Worm (Caenorhabditis elegans) whole organism, early embryonic: ENCODE results near the gene fut-1.

Experiments used
- B0310.2 ChIP-seq: sonication (generic microtip); optimal IDR thresholded peaks from 2 replicates; lab custom pipeline; 2016; ENCODE audit warnings: mild to moderate bottlenecking, missing genetic modification characterization, missing compliant biosample characterization
- F13C5.2 ChIP-seq: sonication (generic microtip); optimal IDR thresholded peaks from 2 replicates; lab custom pipeline; 2017; ENCODE audit warnings: mild to moderate bottlenecking, missing genetic modification characterization, inconsistent platforms, missing compliant biosample characterization
- aly-1 ChIP-seq: sonication (generic microtip); optimal IDR thresholded peaks from 2 replicates; lab custom pipeline; 2016; ENCODE audit warnings: missing genetic modification characterization, missing compliant biosample characterization
- ama-1 ChIP-seq: fragments of 150-350 bp; optimal IDR thresholded peaks from 2 replicates; lab custom pipeline; 2014
- ceh-13 ChIP-seq: fragments of 200-800 bp; sonication (Bioruptor generic); optimal IDR thresholded peaks from 2 replicates; lab custom pipeline; 2018; ENCODE audit warnings: mild to moderate bottlenecking, missing genetic modification characterization, missing compliant biosample characterization
- ceh-36 ChIP-seq: sonication (generic microtip); optimal IDR thresholded peaks from 2 replicates; lab custom pipeline; 2016; ENCODE audit warnings: missing genetic modification characterization, inconsistent platforms, missing compliant biosample characterization
- ets-7 ChIP-seq: sonication (generic microtip); optimal IDR thresholded peaks from 2 replicates; lab custom pipeline; 2016; ENCODE audit warnings: missing genotype, missing genetic modification characterization, missing compliant biosample characterization
- flt-1 ChIP-seq: fragments of 200-800 bp; sonication (Bioruptor generic); IDR thresholded peaks from 2 replicates; pipeline ENCODE4 v1.3.6; 2022; ENCODE audit warnings: missing genetic modification characterization, missing compliant biosample characterization
- hmbx-1 ChIP-seq: sonication (generic microtip); optimal IDR thresholded peaks from 2 replicates; lab custom pipeline; 2016; ENCODE audit warnings: mild to moderate bottlenecking, missing genetic modification characterization, missing compliant biosample characterization
- hmg-4 ChIP-seq: fragments of 200-800 bp; sonication (Bioruptor generic); optimal IDR thresholded peaks from 2 replicates; lab custom pipeline; 2018; ENCODE audit warnings: mild to moderate bottlenecking, missing genetic modification characterization, missing compliant biosample characterization
- hnd-1 ChIP-seq: sonication (generic microtip); optimal IDR thresholded peaks from 2 replicates; lab custom pipeline; 2016; ENCODE audit warnings: missing genetic modification characterization, missing compliant biosample characterization
- pes-1 ChIP-seq: fragments of 200-800 bp; sonication (Bioruptor generic); IDR thresholded peaks from 2 replicates; pipeline ENCODE4 v1.3.6; 2022; ENCODE audit warnings: missing genetic modification reagents, missing genetic modification characterization, missing compliant biosample characterization
- scrt-1 ChIP-seq: fragments of 200-800 bp; sonication (Bioruptor generic); IDR thresholded peaks from 2 replicates; pipeline ENCODE4 v1.3.6; 2022; ENCODE audit warnings: missing genetic modification characterization, missing compliant biosample characterization
- sea-1 ChIP-seq: fragments of 200-800 bp; sonication (Bioruptor generic); conservative IDR thresholded peaks from 2 replicates; pipeline ENCODE4 v1.3.6; 2022; ENCODE audit warnings: missing genetic modification characterization, missing compliant biosample characterization
- tbx-11 ChIP-seq: fragments of 200-800 bp; sonication (Bioruptor generic); IDR thresholded peaks from 2 replicates; pipeline ENCODE4 v1.3.6; 2022; ENCODE audit warnings: missing genetic modification characterization, missing compliant biosample characterization
- tbx-37 ChIP-seq: fragments of 200-800 bp; sonication (Bioruptor generic); conservative IDR thresholded peaks from 2 replicates; pipeline ENCODE4 v1.3.6; 2022; ENCODE audit warnings: missing genetic modification reagents, missing genetic modification characterization, missing compliant biosample characterization
- tra-4 ChIP-seq: sonication (generic microtip); optimal IDR thresholded peaks from 2 replicates; lab custom pipeline; 2017; ENCODE audit warnings: missing genetic modification characterization, missing compliant biosample characterization

fut-1 gene

ce11 chrII:8747939-8748352 is 11.4 kb downstream of the fut-1 start:
- TF ChIP-seq hmg-4 (GFP tag; lab: Kevin White, UChicago) (peak; percentile 73), F13C5.2 (tag; lab: Kevin White, UChicago) (peak; percentile 11), tra-4 (no peak), scrt-1 (GFP tag; lab: Robert Waterston, UW) (peak; percentile 54; the same call in 1 of the 2 replicates)

ce11 chrII:8747246-8747938 is 12.0 kb downstream of the fut-1 start:
- TF ChIP-seq tbx-11 (GFP tag; lab: Robert Waterston, UW) (0 out of 2 replicates have a peak, but pooled peaks have one; percentile 54), B0310.2 (tag; lab: Kevin White, UChicago) (no peak), sea-1 (GFP tag; lab: Robert Waterston, UW) (0 out of 2 replicates have a peak, but pooled peaks have one; percentile 21), tra-4 (no peak), ama-1 (lab: Kevin White, UChicago) (no peak)

ce11 chrII:8746298-8746775 is 13.1 kb downstream of the fut-1 start:
- no peak for TF ChIP-seq F13C5.2 (tag; lab: Kevin White, UChicago)
- TF ChIP-seq tbx-37, result no peak
- no peak for TF ChIP-seq scrt-1 (GFP tag; lab: Robert Waterston, UW)
- TF ChIP-seq flt-1 (GFP tag; lab: Robert Waterston, UW), result no peak
- no peak for TF ChIP-seq ceh-36
- no peak for TF ChIP-seq hmbx-1 (tag; lab: Kevin White, UChicago)
- no peak for TF ChIP-seq ets-7 (tag; lab: Kevin White, UChicago)
- no peak for TF ChIP-seq hmg-4 (GFP tag; lab: Kevin White, UChicago)
- no peak for TF ChIP-seq pes-1
- TF ChIP-seq hnd-1 (tag; lab: Kevin White, UChicago), result no peak

ce11 chrII:8745449-8746297 is 13.7 kb downstream of the fut-1 start:
- TF ChIP-seq B0310.2 (tag; lab: Kevin White, UChicago) (no peak), scrt-1 (GFP tag; lab: Robert Waterston, UW) (no peak), ets-7 (tag; lab: Kevin White, UChicago) (no peak), tbx-37 (no peak)

ce11 chrII:8744555-8745448 is 14.6 kb downstream of the fut-1 start:
- TF ChIP-seq ceh-13, result no peak

- TF ChIP-seq flt-1 (GFP tag; lab: Robert Waterston, UW), result no peak
- TF ChIP-seq hmg-4 (GFP tag; lab: Kevin White, UChicago), result peak; percentile 6
Measured at ce11 chrII:8743379-8744173, 15.8 kb downstream of the fut-1 start, which contains the start of gene mak-1. mak-1 (plus strand) TSS chrII:8744071.

ce11 chrII:8742972-8743371 is 16.4 kb downstream of the fut-1 start:
- TF ChIP-seq ets-7 (tag; lab: Kevin White, UChicago), result no peak
- TF ChIP-seq tbx-37, result no peak
- no peak for TF ChIP-seq B0310.2 (tag; lab: Kevin White, UChicago)
- no peak for TF ChIP-seq hmbx-1 (tag; lab: Kevin White, UChicago)
- no peak for TF ChIP-seq tbx-11 (GFP tag; lab: Robert Waterston, UW)
- no peak for TF ChIP-seq aly-1 (tag; lab: Kevin White, UChicago)
- no peak for TF ChIP-seq hnd-1 (tag; lab: Kevin White, UChicago)
- no peak for TF ChIP-seq ceh-13
- no peak for TF ChIP-seq flt-1 (GFP tag; lab: Robert Waterston, UW)
- TF ChIP-seq sea-1 (GFP tag; lab: Robert Waterston, UW), result no peak
- TF ChIP-seq pes-1, result no peak
- TF ChIP-seq hmg-4 (GFP tag; lab: Kevin White, UChicago), result no peak
- no peak for TF ChIP-seq tra-4
- no peak for TF ChIP-seq scrt-1 (GFP tag; lab: Robert Waterston, UW)
